Worm (Caenorhabditis elegans): ENCODE measurements around the gene F54E7.9.
A peak's percentile ranks its signal among the peaks of the same experiment; 100 is the strongest.

Gene F54E7.9

ce11 chrIII:5680141-5680540 is 2.5 kb upstream of the F54E7.9 start, which contains the start of gene pst-2:
TSS of gene pst-2 (plus strand) at chrIII:5680433.
- TF ChIP-seq ceh-16 (tag; optimal IDR thresholded peaks at IDR 0.05) (no peak), nhr-6 (tag; optimal IDR thresholded peaks at IDR 0.05) (no peak), ztf-1 (GFP tag; conservative IDR thresholded peaks at IDR 0.05) (no peak), egl-27 (tag; optimal IDR thresholded peaks at IDR 0.05) (no peak), elt-1 (tag; optimal IDR thresholded peaks at IDR 0.05) (no peak), nhr-25 (tag; optimal IDR thresholded peaks at IDR 0.05) (no peak), skn-1 (tag; optimal IDR thresholded peaks at IDR 0.05) (no peak), unc-62 (GFP tag; optimal IDR thresholded peaks at IDR 0.05) (no peak), mdl-1 (tag; optimal IDR thresholded peaks at IDR 0.05) (no peak), C34F6.9 (tag; optimal IDR thresholded peaks at IDR 0.05) (no peak), sem-4 (tag; optimal IDR thresholded peaks at IDR 0.05) (no peak), blmp-1 (tag; optimal IDR thresholded peaks at IDR 0.05; ENCODE audit: insufficient read depth) (no peak), ceh-82 (tag; optimal IDR thresholded peaks at IDR 0.05) (no peak), gmeb-1 (tag; optimal IDR thresholded peaks at IDR 0.05) (no peak)

DNA sequence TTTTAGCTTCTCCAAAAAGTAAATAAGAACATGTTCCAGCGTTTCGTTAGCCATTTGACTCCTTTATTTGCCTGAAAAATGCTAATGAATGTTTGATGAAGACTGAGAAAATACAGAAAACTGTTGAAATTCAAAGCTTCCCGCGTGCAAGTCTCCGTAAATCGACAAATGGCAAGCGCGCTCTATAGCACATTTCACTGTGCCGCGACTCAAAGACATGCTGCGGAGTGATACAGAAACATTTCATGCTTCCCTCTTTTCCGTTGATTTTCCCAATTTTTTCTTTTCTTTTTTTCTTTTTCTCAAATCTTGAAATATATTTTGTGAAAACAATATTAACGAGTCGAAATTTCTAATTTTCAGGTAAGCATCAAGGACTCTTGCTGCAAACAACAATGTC is 1.2 kb upstream of the F54E7.9 start, which contains the start of the genes ska-3 and rps-12:
TSS of gene ska-3 (minus strand) at position 71 of the 400 bp plus-strand sequence.
TSS of gene rps-12 (plus strand) at position 364 of the 400 bp plus-strand sequence.
- TF ChIP-seq sem-4 (tag; optimal IDR thresholded peaks at IDR 0.05): peak; percentile 99
- TF ChIP-seq unc-55 (GFP tag; optimal IDR thresholded peaks at IDR 0.05): peak; percentile 100
- peak; percentile 99 for TF ChIP-seq nhr-129 (tag; optimal IDR thresholded peaks at IDR 0.05)
- TF ChIP-seq egl-27 (tag; optimal IDR thresholded peaks at IDR 0.05): peak; percentile 99
- TF ChIP-seq ceh-16 (tag; optimal IDR thresholded peaks at IDR 0.05): peak; percentile 94
- no peak for TF ChIP-seq alr-1 (tag; optimal IDR thresholded peaks at IDR 0.05)
- TF ChIP-seq C34F6.9 (tag; optimal IDR thresholded peaks at IDR 0.05): peak; percentile 99
- TF ChIP-seq R02D3.7 (tag; optimal IDR thresholded peaks at IDR 0.05): peak; percentile 98
- peak; percentile 85 for TF ChIP-seq skn-1 (tag; optimal IDR thresholded peaks at IDR 0.05)
- peak; percentile 98 for TF ChIP-seq lin-11 (tag; optimal IDR thresholded peaks at IDR 0.05)
- TF ChIP-seq zag-1 (tag; optimal IDR thresholded peaks at IDR 0.05): peak; percentile 97
- peak; percentile 45 for TF ChIP-seq ztf-11 (tag; optimal IDR thresholded peaks at IDR 0.05)
- TF ChIP-seq mdl-1 (tag; optimal IDR thresholded peaks at IDR 0.05): peak; percentile 80 to 94
- TF ChIP-seq dmd-4 (tag; optimal IDR thresholded peaks at IDR 0.05): peak; percentile 79
- peak; percentile 99 for TF ChIP-seq nhr-21 (tag; optimal IDR thresholded peaks at IDR 0.05)
- TF ChIP-seq ceh-82 (tag; optimal IDR thresholded peaks at IDR 0.05): peak; percentile 96
- TF ChIP-seq crh-2 (tag; optimal IDR thresholded peaks at IDR 0.05): peak; percentile 99
- TF ChIP-seq mab-5 (tag; optimal IDR thresholded peaks at IDR 0.05): peak; percentile 97
- no peak for TF ChIP-seq elt-1 (tag; optimal IDR thresholded peaks at IDR 0.05)
- no peak for TF ChIP-seq aly-2 (tag; optimal IDR thresholded peaks at IDR 0.05)
- peak; percentile 99 for TF ChIP-seq gmeb-1 (tag; optimal IDR thresholded peaks at IDR 0.05)
- TF ChIP-seq elt-3 (tag; optimal IDR thresholded peaks at IDR 0.05): no peak
- peak; percentile 99 for TF ChIP-seq fos-1 (tag; optimal IDR thresholded peaks at IDR 0.05)
- no peak for TF ChIP-seq mbf-1 (tag; optimal IDR thresholded peaks at IDR 0.05)
- TF ChIP-seq unc-62 (GFP tag; optimal IDR thresholded peaks at IDR 0.05): peak; percentile 84
- no peak for TF ChIP-seq ztf-1 (GFP tag; conservative IDR thresholded peaks at IDR 0.05)
- peak; percentile 69 for TF ChIP-seq nhr-12 (tag; optimal IDR thresholded peaks at IDR 0.05)
- TF ChIP-seq ZK546.5 (tag; optimal IDR thresholded peaks at IDR 0.05): peak; percentile 91
- TF ChIP-seq nhr-23 (tag; optimal IDR thresholded peaks at IDR 0.05): no peak
- TF ChIP-seq nhr-6 (tag; optimal IDR thresholded peaks at IDR 0.05): peak; percentile 98
- peak; percentile 98 for TF ChIP-seq lin-13 (GFP tag; optimal IDR thresholded peaks at IDR 0.05)
- peak; percentile 94 for TF ChIP-seq blmp-1 (tag; optimal IDR thresholded peaks at IDR 0.05; ENCODE audit: insufficient read depth)
- TF ChIP-seq nhr-77 (tag; optimal IDR thresholded peaks at IDR 0.05): peak; percentile 94
- peak; percentile 94 to 98 for TF ChIP-seq lsy-2 (tag; optimal IDR thresholded peaks at IDR 0.05)
- peak; percentile 99 for TF ChIP-seq nhr-25 (tag; optimal IDR thresholded peaks at IDR 0.05)
- TF ChIP-seq ztf-4 (tag; optimal IDR thresholded peaks at IDR 0.05): peak; percentile 98
- TF ChIP-seq snpc-4 (tag; optimal IDR thresholded peaks at IDR 0.05): peak; percentile 94
- peak; percentile 62 for TF ChIP-seq unc-39 (tag; optimal IDR thresholded peaks at IDR 0.05)
- peak; percentile 99 for TF ChIP-seq sma-3 (GFP tag; optimal IDR thresholded peaks at IDR 0.05)
- TF ChIP-seq nhr-237 (tag; optimal IDR thresholded peaks at IDR 0.05): peak; percentile 84
- TF ChIP-seq peb-1 (tag; optimal IDR thresholded peaks at IDR 0.05): no peak
- TF ChIP-seq lin-39 (tag; optimal IDR thresholded peaks at IDR 0.05): peak; percentile 85
- peak; percentile 99 for TF ChIP-seq sma-9 (GFP tag; optimal IDR thresholded peaks at IDR 0.05)
- no peak for TF ChIP-seq sma-9 (tag; optimal IDR thresholded peaks at IDR 0.05)
- peak; percentile 88 for TF ChIP-seq ama-1 (optimal IDR thresholded peaks at IDR 0.05)
- peak; percentile 98 for TF ChIP-seq F13H6.1 (tag; optimal IDR thresholded peaks at IDR 0.05)
- TF ChIP-seq nhr-10 (tag; optimal IDR thresholded peaks at IDR 0.05): peak; percentile 90
- TF ChIP-seq Y55F3AM.14 (GFP tag; optimal IDR thresholded peaks at IDR 0.05): peak; percentile 85
- peak; percentile 73 for TF ChIP-seq nhr-11 (tag; optimal IDR thresholded peaks at IDR 0.05)
